Worm (Caenorhabditis elegans) whole organism, late embryonic: ENCODE measurements around the gene F53G2.3.

ENCODE experiments used
- C38D4.7 ChIP-seq: fragments of 200-800 bp; sonication (Bioruptor generic); optimal IDR thresholded peaks from 2 replicates; lab custom pipeline; 2018; ENCODE audit warnings: mild to moderate bottlenecking, missing genetic modification characterization, moderate library complexity, missing compliant biosample characterization
- F13H6.1 ChIP-seq: sonication (generic microtip); optimal IDR thresholded peaks from 2 replicates; lab custom pipeline; 2016; ENCODE audit warnings: missing genetic modification characterization, missing compliant biosample characterization
- T23F11.4 ChIP-seq: fragments of 200-800 bp; sonication (Bioruptor generic); optimal IDR thresholded peaks from 2 replicates; lab custom pipeline; 2018; ENCODE audit warnings: mild to moderate bottlenecking, missing genetic modification characterization, missing compliant biosample characterization
- Y22D7AL.16 ChIP-seq: sonication (generic microtip); optimal IDR thresholded peaks from 2 replicates; lab custom pipeline; 2016; ENCODE audit warnings: missing genetic modification characterization, missing compliant biosample characterization
- ahr-1 ChIP-seq: sonication (generic microtip); optimal IDR thresholded peaks from 2 replicates; lab custom pipeline; 2016; ENCODE audit warnings: missing genetic modification characterization, missing compliant biosample characterization
- ama-1 ChIP-seq: fragments of 150-350 bp; optimal IDR thresholded peaks from 2 replicates; lab custom pipeline; 2014
- ceh-14 ChIP-seq: sonication (generic microtip); optimal IDR thresholded peaks from 2 replicates; lab custom pipeline; 2016; ENCODE audit warnings: missing genotype, missing genetic modification characterization, missing compliant biosample characterization
- ceh-18 ChIP-seq: sonication (generic microtip); optimal IDR thresholded peaks from 2 replicates; lab custom pipeline; 2016; ENCODE audit warnings: missing genetic modification characterization, missing compliant biosample characterization
- ceh-19 ChIP-seq: fragments of 200-800 bp; sonication (Bioruptor generic); optimal IDR thresholded peaks from 2 replicates; lab custom pipeline; 2018; ENCODE audit warnings: mild to moderate bottlenecking, missing genetic modification characterization, missing compliant biosample characterization
- ceh-2 ChIP-seq: sonication (generic microtip); optimal IDR thresholded peaks from 2 replicates; lab custom pipeline; 2016; ENCODE audit warnings: missing genotype, missing genetic modification characterization, missing compliant biosample characterization
- ceh-24 ChIP-seq: sonication (generic microtip); optimal IDR thresholded peaks from 2 replicates; lab custom pipeline; 2016; ENCODE audit warnings: mild to moderate bottlenecking, missing genetic modification characterization, missing compliant biosample characterization
- ceh-30 ChIP-seq: fragments of 150-350 bp; optimal IDR thresholded peaks from 2 replicates; lab custom pipeline; 2014; ENCODE audit warnings: missing biosample characterization, missing genetic modification characterization
- ceh-34 ChIP-seq: sonication (generic microtip); optimal IDR thresholded peaks from 2 replicates; lab custom pipeline; 2016; ENCODE audit warnings: mild to moderate bottlenecking, missing genetic modification characterization, missing compliant biosample characterization
- ceh-45 ChIP-seq: fragments of 200-800 bp; sonication (Bioruptor generic); IDR thresholded peaks from 2 replicates; pipeline ENCODE4 v1.3.6; 2022; ENCODE audit warnings: missing genetic modification reagents, missing genetic modification characterization, missing compliant biosample characterization
- ceh-9 ChIP-seq: sonication (generic microtip); optimal IDR thresholded peaks from 2 replicates; lab custom pipeline; 2016; ENCODE audit warnings: mild to moderate bottlenecking, missing genetic modification characterization, inconsistent platforms, missing compliant biosample characterization
- che-1 ChIP-seq: sonication (generic microtip); optimal IDR thresholded peaks from 2 replicates; lab custom pipeline; 2016; ENCODE audit warnings: mild to moderate bottlenecking, missing genetic modification characterization, missing compliant biosample characterization
- elt-2 ChIP-seq: sonication (generic microtip); optimal IDR thresholded peaks from 2 replicates; lab custom pipeline; 2016; ENCODE audit warnings: missing genetic modification reagents, missing genetic modification characterization, missing compliant biosample characterization
- ets-4 ChIP-seq: sonication (generic microtip); optimal IDR thresholded peaks from 2 replicates; lab custom pipeline; 2016; ENCODE audit warnings: missing genetic modification characterization, missing compliant biosample characterization
- eyg-1 ChIP-seq: sonication (generic microtip); optimal IDR thresholded peaks from 2 replicates; lab custom pipeline; 2016; ENCODE audit warnings: missing genotype, missing genetic modification characterization, missing compliant biosample characterization
- fkh-10 ChIP-seq: fragments of 150-350 bp; optimal IDR thresholded peaks from 2 replicates; lab custom pipeline; 2014; ENCODE audit warnings: missing biosample characterization, missing genetic modification reagents, missing genetic modification characterization
- fkh-6 ChIP-seq: sonication (generic microtip); optimal IDR thresholded peaks from 2 replicates; lab custom pipeline; 2016; ENCODE audit warnings: missing genetic modification characterization, missing compliant biosample characterization
- hlh-13 ChIP-seq: fragments of 200-800 bp; sonication (Bioruptor generic); optimal IDR thresholded peaks from 2 replicates; lab custom pipeline; 2018; ENCODE audit warnings: mild to moderate bottlenecking, missing genetic modification characterization, missing compliant biosample characterization
- hlh-15 ChIP-seq: sonication (generic microtip); optimal IDR thresholded peaks from 2 replicates; lab custom pipeline; 2016; ENCODE audit warnings: missing genetic modification characterization, missing compliant biosample characterization
- hlh-8 ChIP-seq: sonication (generic microtip); optimal IDR thresholded peaks from 2 replicates; lab custom pipeline; 2016; ENCODE audit warnings: missing genotype, missing genetic modification characterization, missing compliant biosample characterization
- madf-2 ChIP-seq: sonication (generic microtip); optimal IDR thresholded peaks from 2 replicates; lab custom pipeline; 2017; ENCODE audit warnings: missing genetic modification characterization, missing compliant biosample characterization
- pax-1 ChIP-seq: fragments of 150-350 bp; optimal IDR thresholded peaks from 2 replicates; lab custom pipeline; 2014; ENCODE audit warnings: missing biosample characterization, missing genetic modification characterization
- pha-2 ChIP-seq: sonication (generic microtip); optimal IDR thresholded peaks from 2 replicates; lab custom pipeline; 2017; ENCODE audit warnings: mild to moderate bottlenecking, missing genetic modification characterization, missing compliant biosample characterization
- ref-2 ChIP-seq: sonication (generic microtip); optimal IDR thresholded peaks from 2 replicates; lab custom pipeline; 2016; ENCODE audit warnings: missing genetic modification characterization, missing compliant biosample characterization
- sdc-2 ChIP-seq: sonication (generic microtip); optimal IDR thresholded peaks from 2 replicates; lab custom pipeline; 2016; ENCODE audit warnings: missing genotype, missing genetic modification characterization, missing compliant biosample characterization
- tbx-2 ChIP-seq: sonication (generic microtip); optimal IDR thresholded peaks from 2 replicates; lab custom pipeline; 2016; ENCODE audit warnings: missing genetic modification characterization, missing compliant biosample characterization
- unc-42 ChIP-seq: sonication (generic microtip); optimal IDR thresholded peaks from 2 replicates; lab custom pipeline; 2016; ENCODE audit warnings: missing genotype, missing genetic modification characterization, missing compliant biosample characterization
- unc-55 ChIP-seq: sonication (generic microtip); optimal IDR thresholded peaks from 2 replicates; lab custom pipeline; 2017; ENCODE audit warnings: missing biosample characterization, missing genetic modification reagents, missing genetic modification characterization
- unc-86 ChIP-seq: sonication (generic microtip); optimal IDR thresholded peaks from 2 replicates; lab custom pipeline; 2016; ENCODE audit warnings: missing genetic modification characterization, missing compliant biosample characterization
- zip-5 ChIP-seq: sonication (generic microtip); optimal IDR thresholded peaks from 2 replicates; lab custom pipeline; 2016; ENCODE audit warnings: missing genetic modification characterization, missing compliant biosample characterization
- ztf-16 ChIP-seq: sonication (generic microtip); optimal IDR thresholded peaks from 2 replicates; lab custom pipeline; 2017; ENCODE audit warnings: missing genetic modification characterization, missing compliant biosample characterization

F53G2.3 gene

DNA sequence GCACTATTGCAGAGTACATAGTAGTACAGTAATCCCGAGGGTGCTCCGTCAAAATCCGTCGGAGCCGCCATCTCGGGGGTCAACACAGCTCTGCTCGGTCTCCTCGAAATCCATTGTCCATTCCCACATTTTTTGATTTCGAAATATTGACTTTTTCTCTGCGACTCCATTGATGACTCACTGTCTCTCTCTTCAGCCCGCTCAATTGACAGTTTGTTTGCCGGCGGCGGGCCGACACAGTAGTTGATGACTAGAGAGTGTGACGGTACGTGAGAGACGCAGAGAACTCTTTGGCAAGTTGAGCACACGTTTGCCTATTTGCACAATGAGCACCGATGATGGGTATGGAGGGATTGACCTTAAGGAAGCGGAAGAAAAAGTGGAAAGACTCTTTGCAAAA lies 25.4 kb upstream of the F53G2.3 start:
- no peak for TF ChIP-seq C38D4.7 (GFP tag; lab: Kevin White, UChicago)
- no peak for TF ChIP-seq ceh-19 (GFP tag; lab: Kevin White, UChicago)
- TF ChIP-seq ztf-16 (tag; lab: Kevin White, UChicago): no peak
- no peak for TF ChIP-seq madf-2 (tag; lab: Kevin White, UChicago)
- no peak for TF ChIP-seq ceh-9 (tag; lab: Kevin White, UChicago)
- no peak for TF ChIP-seq hlh-8
- no peak for TF ChIP-seq T23F11.4
- no peak for TF ChIP-seq ceh-30 (tag; lab: Kevin White, UChicago)
- TF ChIP-seq tbx-2 (tag; lab: Kevin White, UChicago): peak; percentile 67
- no peak for TF ChIP-seq ahr-1
- no peak for TF ChIP-seq che-1 (tag; lab: Kevin White, UChicago)
- TF ChIP-seq zip-5 (tag; lab: Kevin White, UChicago): no peak
- TF ChIP-seq fkh-6: no peak
- no peak for TF ChIP-seq ceh-24 (tag; lab: Kevin White, UChicago)
- TF ChIP-seq sdc-2 (tag; lab: Kevin White, UChicago): no peak
- TF ChIP-seq ref-2 (tag; lab: Kevin White, UChicago): no peak
- TF ChIP-seq pax-1 (tag; lab: Kevin White, UChicago): peak; percentile 71
- TF ChIP-seq ceh-14 (tag; lab: Kevin White, UChicago): no peak
- no peak for TF ChIP-seq unc-55 (GFP tag; lab: Kevin White, UChicago)
- peak; percentile 45 for TF ChIP-seq ceh-18 (tag; lab: Kevin White, UChicago)
- no peak for TF ChIP-seq ama-1 (lab: Kevin White, UChicago)
- TF ChIP-seq unc-42 (tag; lab: Kevin White, UChicago): no peak
- peak; percentile 62 for TF ChIP-seq ceh-34
- peak; percentile 53 for TF ChIP-seq ceh-2 (tag; lab: Kevin White, UChicago)
- TF ChIP-seq ets-4 (tag; lab: Kevin White, UChicago): peak; percentile 40
- no peak for TF ChIP-seq hlh-13 (GFP tag; lab: Kevin White, UChicago)
- TF ChIP-seq ceh-45 (GFP tag; lab: Robert Waterston, UW): no peak
- TF ChIP-seq pha-2 (tag; lab: Kevin White, UChicago): peak; percentile 75
- TF ChIP-seq fkh-10 (GFP tag; lab: Kevin White, UChicago): no peak
- TF ChIP-seq hlh-15 (tag; lab: Kevin White, UChicago): no peak
- TF ChIP-seq unc-86: no peak

DNA sequence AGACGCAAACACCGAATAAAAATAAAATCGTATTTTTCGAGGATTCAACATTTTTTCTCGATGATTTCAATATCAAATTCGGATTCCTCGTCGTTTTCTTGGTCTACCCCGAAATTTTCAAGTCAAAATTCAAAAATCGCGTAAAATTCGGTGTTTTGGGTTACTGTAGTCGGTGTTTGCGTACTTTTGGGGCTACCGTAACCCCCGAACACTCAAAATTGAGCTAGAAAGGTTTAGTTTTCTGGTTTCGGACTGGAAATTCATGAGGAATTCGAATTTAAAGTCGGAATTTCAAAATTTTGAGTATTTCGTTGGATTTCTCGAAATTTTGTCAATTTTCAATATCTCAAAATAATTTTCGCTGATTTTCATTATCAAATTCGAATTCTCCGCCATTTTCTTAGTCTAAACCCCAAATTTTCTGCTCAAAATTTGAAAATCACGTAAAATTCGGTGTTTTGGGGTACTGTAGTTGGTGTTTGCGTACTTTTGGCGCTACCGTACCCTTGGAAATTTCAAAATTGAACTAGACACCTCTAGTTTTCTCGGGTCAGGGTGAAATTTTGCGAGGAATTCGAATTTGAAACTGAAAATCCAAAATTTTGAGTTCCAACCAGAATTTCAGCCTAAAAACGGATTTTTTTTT lies 24.1 kb upstream of the F53G2.3 start:
- TF ChIP-seq fkh-6 (no peak), F13H6.1 (tag; lab: Kevin White, UChicago) (no peak), fkh-10 (GFP tag; lab: Kevin White, UChicago) (no peak), sdc-2 (tag; lab: Kevin White, UChicago) (no peak), C38D4.7 (GFP tag; lab: Kevin White, UChicago) (no peak), eyg-1 (tag; lab: Kevin White, UChicago) (no peak), ets-4 (tag; lab: Kevin White, UChicago) (no peak), elt-2 (tag; lab: Kevin White, UChicago) (no peak), Y22D7AL.16 (tag; lab: Kevin White, UChicago) (no peak), ceh-34 (no peak)

DNA sequence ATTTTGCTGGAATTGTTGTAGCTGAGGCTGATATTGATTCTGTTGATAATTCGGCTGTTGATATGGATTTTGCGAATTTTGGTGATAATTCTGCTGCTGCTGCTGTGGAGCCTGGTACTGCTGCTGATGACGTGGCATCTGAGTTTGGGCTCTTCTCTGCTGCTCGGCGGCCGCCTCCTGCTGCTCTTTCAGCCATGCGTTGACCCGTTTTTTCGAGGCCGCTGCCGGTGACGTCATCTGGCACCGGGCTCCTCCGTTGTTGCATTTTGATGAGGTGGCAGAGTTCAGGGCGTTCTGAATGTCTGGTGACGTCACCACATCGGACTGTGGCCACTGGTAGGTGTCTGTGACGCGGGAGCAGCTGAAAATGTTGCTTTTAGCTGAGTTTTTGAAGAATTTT lies 23.2 kb upstream of the F53G2.3 start:
- TF ChIP-seq ceh-18 (tag; lab: Kevin White, UChicago): no peak
- TF ChIP-seq, all 69 proteins: peak for 0

DNA sequence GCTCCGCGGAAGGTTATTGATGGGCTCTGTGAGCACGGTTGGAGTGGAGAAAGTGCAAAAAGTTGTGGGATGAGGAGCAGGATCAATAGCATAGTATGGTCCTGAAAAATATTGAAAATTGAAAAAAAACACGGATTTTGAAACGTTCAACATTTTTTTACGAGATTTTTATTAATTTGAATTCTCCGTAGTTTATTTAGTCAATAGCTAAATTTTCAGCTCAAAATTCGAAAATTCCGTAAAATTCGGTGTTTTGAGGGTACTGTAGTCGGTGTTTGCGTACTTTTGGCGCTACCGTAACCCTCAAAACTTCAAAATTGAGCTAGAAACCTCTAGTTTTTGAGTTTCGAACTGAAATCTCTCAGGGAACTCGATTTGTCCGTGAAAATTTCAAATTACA lies 21.3 kb upstream of the F53G2.3 start, which contains the start of gene pqn-42:
Gene pqn-42, minus strand, starts transcription at position 101 of the 400 bp plus-strand sequence.
- TF ChIP-seq Y22D7AL.16 (tag; lab: Kevin White, UChicago): no peak
